Worm (Caenorhabditis elegans): ENCODE measurements around the gene gbh-2.
A peak's percentile ranks its signal among the peaks of the same experiment; 100 is the strongest.

Gene gbh-2

DNA sequence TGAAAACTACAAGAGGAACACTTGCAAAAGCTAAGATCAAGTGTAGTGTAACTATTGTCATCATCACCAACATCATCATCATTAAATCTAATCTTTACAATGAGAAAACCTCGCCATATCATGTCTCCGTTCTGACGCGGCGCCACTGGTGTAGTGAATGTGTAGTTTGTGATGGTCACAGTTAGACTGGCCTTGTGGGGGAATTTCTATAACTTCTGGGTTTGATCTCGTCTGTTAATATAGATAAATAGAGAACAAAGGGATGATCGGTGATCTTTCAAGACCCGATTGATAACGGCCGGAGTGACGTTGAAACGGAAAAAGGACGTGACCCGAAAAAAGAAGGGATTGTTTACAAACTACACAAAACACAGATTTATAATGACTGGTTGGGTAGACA, 44.9 kb upstream of the gbh-2 start (continued):
- TF ChIP-seq elt-1 (tag; optimal IDR thresholded peaks at IDR 0.05) (no peak), unc-55 (GFP tag; optimal IDR thresholded peaks at IDR 0.05) (no peak), C34F6.9 (tag; optimal IDR thresholded peaks at IDR 0.05) (no peak), crh-2 (tag; optimal IDR thresholded peaks at IDR 0.05) (no peak), nhr-21 (tag; optimal IDR thresholded peaks at IDR 0.05) (peak; percentile 86), ama-1 (optimal IDR thresholded peaks at IDR 0.05) (no peak), ztf-4 (tag; optimal IDR thresholded peaks at IDR 0.05) (no peak), lin-13 (GFP tag; optimal IDR thresholded peaks at IDR 0.05) (no peak), nhr-12 (tag; optimal IDR thresholded peaks at IDR 0.05) (no peak), lin-11 (tag; optimal IDR thresholded peaks at IDR 0.05) (no peak), mbf-1 (tag; optimal IDR thresholded peaks at IDR 0.05) (no peak), ceh-82 (tag; optimal IDR thresholded peaks at IDR 0.05) (no peak), ztf-1 (GFP tag; conservative IDR thresholded peaks at IDR 0.05) (no peak), nhr-237 (tag; optimal IDR thresholded peaks at IDR 0.05) (no peak), nhr-6 (tag; optimal IDR thresholded peaks at IDR 0.05) (no peak), ZK546.5 (tag; optimal IDR thresholded peaks at IDR 0.05) (no peak), R02D3.7 (tag; optimal IDR thresholded peaks at IDR 0.05) (no peak), lin-39 (tag; optimal IDR thresholded peaks at IDR 0.05) (no peak), alr-1 (tag; optimal IDR thresholded peaks at IDR 0.05) (no peak), blmp-1 (tag; optimal IDR thresholded peaks at IDR 0.05; ENCODE audit: insufficient read depth) (peak; percentile 50), mdl-1 (tag; optimal IDR thresholded peaks at IDR 0.05) (peak; percentile 5 to 20), dmd-4 (tag; optimal IDR thresholded peaks at IDR 0.05) (no peak), nhr-25 (tag; optimal IDR thresholded peaks at IDR 0.05) (peak; percentile 66), sma-9 (GFP tag; optimal IDR thresholded peaks at IDR 0.05) (peak; percentile 90), sma-9 (tag; optimal IDR thresholded peaks at IDR 0.05) (no peak)

- no peak for TF ChIP-seq ceh-16 (tag; optimal IDR thresholded peaks at IDR 0.05)
- TF ChIP-seq peb-1 (tag; optimal IDR thresholded peaks at IDR 0.05), result no peak
- TF ChIP-seq unc-55 (GFP tag; optimal IDR thresholded peaks at IDR 0.05), result no peak
- TF ChIP-seq ztf-4 (tag; optimal IDR thresholded peaks at IDR 0.05), result peak; percentile 1
- TF ChIP-seq sma-9 (GFP tag; optimal IDR thresholded peaks at IDR 0.05), result peak; percentile 25
- no peak for TF ChIP-seq sma-9 (tag; optimal IDR thresholded peaks at IDR 0.05)
- TF ChIP-seq dmd-4 (tag; optimal IDR thresholded peaks at IDR 0.05), result no peak
- no peak for TF ChIP-seq nhr-77 (tag; optimal IDR thresholded peaks at IDR 0.05)
Measured at ce11 chrII:8441519-8441918, 44.2 kb upstream of the gbh-2 start.

- TF ChIP-seq aly-2 (tag; optimal IDR thresholded peaks at IDR 0.05) (no peak), alr-1 (tag; optimal IDR thresholded peaks at IDR 0.05) (no peak), sem-4 (tag; optimal IDR thresholded peaks at IDR 0.05) (no peak), nhr-23 (tag; optimal IDR thresholded peaks at IDR 0.05) (no peak), snpc-4 (tag; optimal IDR thresholded peaks at IDR 0.05) (no peak), ztf-4 (tag; optimal IDR thresholded peaks at IDR 0.05) (no peak), C34F6.9 (tag; optimal IDR thresholded peaks at IDR 0.05) (peak; percentile 43), dmd-4 (tag; optimal IDR thresholded peaks at IDR 0.05) (no peak), nhr-11 (tag; optimal IDR thresholded peaks at IDR 0.05) (no peak), R02D3.7 (tag; optimal IDR thresholded peaks at IDR 0.05) (no peak), lin-39 (tag; optimal IDR thresholded peaks at IDR 0.05) (no peak), zag-1 (tag; optimal IDR thresholded peaks at IDR 0.05) (no peak), mab-5 (tag; optimal IDR thresholded peaks at IDR 0.05) (no peak), gmeb-1 (tag; optimal IDR thresholded peaks at IDR 0.05) (peak; percentile 53), nhr-21 (tag; optimal IDR thresholded peaks at IDR 0.05) (peak; percentile 65), ceh-16 (tag; optimal IDR thresholded peaks at IDR 0.05) (no peak), unc-55 (GFP tag; optimal IDR thresholded peaks at IDR 0.05) (peak; percentile 59), nhr-10 (tag; optimal IDR thresholded peaks at IDR 0.05) (no peak), nhr-237 (tag; optimal IDR thresholded peaks at IDR 0.05) (no peak), unc-39 (tag; optimal IDR thresholded peaks at IDR 0.05) (no peak), ama-1 (optimal IDR thresholded peaks at IDR 0.05) (no peak), elt-1 (tag; optimal IDR thresholded peaks at IDR 0.05) (no peak), Y55F3AM.14 (GFP tag; optimal IDR thresholded peaks at IDR 0.05) (peak; percentile 42), ztf-11 (tag; optimal IDR thresholded peaks at IDR 0.05) (no peak), egl-27 (tag; optimal IDR thresholded peaks at IDR 0.05) (no peak), unc-62 (GFP tag; optimal IDR thresholded peaks at IDR 0.05) (no peak), ztf-1 (GFP tag; conservative IDR thresholded peaks at IDR 0.05) (no peak), sma-3 (GFP tag; optimal IDR thresholded peaks at IDR 0.05) (peak; percentile 67), skn-1 (tag; optimal IDR thresholded peaks at IDR 0.05) (no peak), lin-13 (GFP tag; optimal IDR thresholded peaks at IDR 0.05) (no peak), blmp-1 (tag; optimal IDR thresholded peaks at IDR 0.05; ENCODE audit: insufficient read depth) (peak; percentile 17), fos-1 (tag; optimal IDR thresholded peaks at IDR 0.05) (peak; percentile 16), lsy-2 (tag; optimal IDR thresholded peaks at IDR 0.05) (peak; percentile 76 to 93), nhr-129 (tag; optimal IDR thresholded peaks at IDR 0.05) (no peak), elt-3 (tag; optimal IDR thresholded peaks at IDR 0.05) (no peak), mbf-1 (tag; optimal IDR thresholded peaks at IDR 0.05) (no peak), crh-2 (tag; optimal IDR thresholded peaks at IDR 0.05) (peak; percentile 31), ceh-82 (tag; optimal IDR thresholded peaks at IDR 0.05) (no peak), ZK546.5 (tag; optimal IDR thresholded peaks at IDR 0.05) (no peak), nhr-25 (tag; optimal IDR thresholded peaks at IDR 0.05) (peak; percentile 79), lin-11 (tag; optimal IDR thresholded peaks at IDR 0.05) (no peak), F13H6.1 (tag; optimal IDR thresholded peaks at IDR 0.05) (peak; percentile 1)
Measured at ce11 chrII:8442176-8442575, 43.5 kb upstream of the gbh-2 start.
